Fruit fly (Drosophila melanogaster): ENCODE measurements around the gene Tango10.

Tango10 gene

DNA sequence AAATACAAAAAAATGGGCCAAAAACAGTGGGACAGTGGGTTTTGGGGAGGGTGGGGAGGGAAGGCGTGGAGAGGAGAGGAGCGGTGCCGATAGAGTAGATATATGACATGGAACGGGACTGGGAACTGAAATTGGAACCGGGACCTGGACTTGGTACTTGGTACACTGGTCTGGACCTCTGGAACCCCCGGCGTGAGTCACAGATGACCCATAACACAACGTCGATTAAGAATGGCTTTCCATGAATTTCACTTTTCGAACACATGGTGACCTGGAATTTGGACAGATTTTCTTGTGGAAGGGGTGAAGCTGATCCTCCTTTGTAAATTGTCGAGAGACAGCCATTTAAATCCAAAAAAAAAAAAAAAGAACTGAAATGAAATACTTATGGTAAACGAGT lies 33.4 kb upstream of the Tango10 start:
- TF ChIP-seq woc (GFP tag; optimal IDR thresholded peaks at IDR 0.05) (no peak), Dfd (GFP tag; optimal IDR thresholded peaks at IDR 0.05) (no peak), dmrt93B (GFP tag; optimal IDR thresholded peaks at IDR 0.05) (no peak), Abd-B (GFP tag; optimal IDR thresholded peaks at IDR 0.05) (no peak), Myc (optimal IDR thresholded peaks at IDR 0.05) (no peak), CrebA (GFP tag; optimal IDR thresholded peaks at IDR 0.05; ENCODE audit: borderline replicate concordance) (no peak), pan (optimal IDR thresholded peaks at IDR 0.05) (no peak), usp (GFP tag; optimal IDR thresholded peaks at IDR 0.05) (no peak), psq (GFP tag; optimal IDR thresholded peaks at IDR 0.05) (no peak), fru (GFP tag; optimal IDR thresholded peaks at IDR 0.05) (no peak), rgr (GFP tag; optimal IDR thresholded peaks at IDR 0.05) (no peak), Sp1 (GFP tag; optimal IDR thresholded peaks at IDR 0.05) (no peak), lola (GFP tag; optimal IDR thresholded peaks at IDR 0.05) (no peak), Vsx2 (GFP tag; optimal IDR thresholded peaks at IDR 0.05; ENCODE audit: partially characterized antibody) (no peak), Hnf4 (GFP tag; optimal IDR thresholded peaks at IDR 0.05) (no peak), br (GFP tag; optimal IDR thresholded peaks at IDR 0.05) (no peak)

DNA sequence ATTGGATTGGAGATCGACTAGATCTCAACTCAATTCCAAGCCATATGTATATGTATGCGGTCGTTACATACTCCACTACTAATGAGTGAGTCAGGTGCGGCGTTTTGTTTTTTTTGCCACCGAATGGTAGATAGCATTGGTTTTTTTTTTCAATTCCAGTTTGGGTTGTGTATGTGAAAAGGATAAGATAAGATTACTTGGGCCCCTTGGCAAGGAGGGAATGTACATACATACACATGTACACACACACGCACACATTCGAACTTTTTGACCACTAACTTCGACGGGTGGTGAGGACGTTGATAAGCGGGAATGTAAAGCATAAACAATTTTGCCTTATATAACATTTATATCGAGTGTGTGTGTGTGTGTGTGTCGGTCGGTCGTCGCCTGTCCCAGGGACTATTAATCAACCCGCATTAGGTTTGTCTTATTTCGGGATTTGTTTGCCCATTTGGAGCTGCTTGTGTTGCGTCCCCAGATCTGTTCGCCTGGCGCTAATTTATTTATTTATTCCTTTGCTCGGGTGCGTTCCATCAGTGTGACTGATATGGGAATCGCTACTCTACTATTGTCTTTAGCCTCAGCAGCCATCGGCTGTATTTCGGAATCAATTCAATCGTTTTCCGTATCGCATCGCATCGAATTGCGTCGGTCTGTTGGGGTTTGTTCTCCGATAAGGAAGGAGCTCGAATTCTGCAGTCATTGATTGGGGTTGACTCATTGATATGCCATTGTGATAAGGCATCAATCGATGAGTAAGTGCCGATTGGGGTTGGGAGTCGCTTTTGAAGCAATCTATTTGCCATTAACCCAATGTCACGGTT lies 32.2 kb upstream of the Tango10 start:
- TF ChIP-seq Dfd (GFP tag; optimal IDR thresholded peaks at IDR 0.05) (no peak), Vsx2 (GFP tag; optimal IDR thresholded peaks at IDR 0.05; ENCODE audit: partially characterized antibody) (no peak), Rel (GFP tag; optimal IDR thresholded peaks at IDR 0.05) (no peak), Rel (tag; optimal IDR thresholded peaks at IDR 0.05) (peak; percentile 34), woc (GFP tag; optimal IDR thresholded peaks at IDR 0.05) (no peak), h (GFP tag; optimal IDR thresholded peaks at IDR 0.05) (no peak), Abd-B (GFP tag; optimal IDR thresholded peaks at IDR 0.05) (no peak)

DNA sequence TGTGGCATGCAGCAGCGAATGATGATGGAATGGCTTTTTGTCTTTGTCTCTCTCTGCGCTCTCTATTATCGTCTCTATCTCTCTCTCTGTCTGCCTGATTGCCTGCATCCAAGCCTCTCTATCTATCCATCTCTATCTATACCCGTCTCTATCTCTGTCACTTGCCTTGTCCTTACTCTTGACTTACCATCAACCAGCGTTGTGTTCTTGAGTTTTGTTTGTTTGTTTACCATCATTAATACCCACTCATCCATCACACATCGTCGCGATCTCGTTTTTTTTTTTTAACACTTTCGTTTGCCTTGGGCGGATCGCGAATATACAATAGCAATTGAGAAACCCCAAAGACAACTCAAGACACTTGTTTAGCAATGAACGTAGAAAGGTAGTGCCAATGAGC lies 30.4 kb upstream of the Tango10 start:
- no peak for TF ChIP-seq Dif (GFP tag; optimal IDR thresholded peaks at IDR 0.05; ENCODE audit: partially characterized antibody)
- TF ChIP-seq HLH106 (tag; optimal IDR thresholded peaks at IDR 0.05) = no peak
- TF ChIP-seq CG32264 (GFP tag; optimal IDR thresholded peaks at IDR 0.05) = no peak
- TF ChIP-seq OdsH (GFP tag; optimal IDR thresholded peaks at IDR 0.05) = no peak
- TF ChIP-seq Hr83 (GFP tag; optimal IDR thresholded peaks at IDR 0.05; ENCODE audit: poor library complexity, severe bottlenecking) = no peak

DNA sequence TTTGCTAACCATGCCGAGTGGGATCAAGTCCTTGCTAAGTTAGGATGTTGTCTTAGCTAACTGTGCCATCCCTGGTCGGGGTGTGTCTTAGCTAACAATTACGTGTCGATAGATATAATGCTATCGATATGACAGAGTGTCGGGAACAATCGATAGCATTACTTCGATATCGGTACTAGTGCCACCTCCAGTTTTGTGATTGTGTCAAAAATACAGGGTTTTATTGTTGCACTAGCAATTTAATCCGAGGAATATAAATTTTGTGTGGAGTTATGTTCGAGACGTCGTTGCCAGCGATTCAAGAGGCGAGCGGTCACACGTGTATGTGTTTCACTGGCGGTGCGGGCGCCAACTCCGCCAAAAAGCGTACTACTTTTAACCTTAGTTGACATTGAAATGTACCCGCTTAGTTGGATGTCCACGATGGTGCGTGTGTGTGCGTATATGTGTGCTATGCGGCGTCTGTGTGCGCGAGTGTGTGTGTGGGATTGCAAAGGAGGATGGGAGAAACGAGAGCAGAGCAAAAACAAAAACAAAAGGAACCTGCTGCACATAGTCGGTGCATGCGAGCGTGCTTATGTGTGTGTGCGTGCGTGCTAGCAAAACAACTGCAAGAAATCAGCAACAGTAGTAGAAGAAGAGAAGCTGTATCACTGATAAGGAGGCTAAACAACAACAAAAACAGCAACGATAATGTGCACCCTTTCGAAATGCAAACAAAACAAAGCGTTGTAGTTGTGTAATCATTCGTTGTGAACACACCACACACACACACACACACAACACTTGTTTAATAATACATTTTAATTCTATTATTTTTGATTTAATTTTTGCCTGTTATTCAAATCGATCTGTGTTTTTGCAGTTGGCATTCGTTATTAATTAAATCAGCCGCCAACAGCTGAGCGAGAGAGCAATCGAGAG lies 24.8 kb upstream of the Tango10 start, which contains the start of gene PhKgamma:
TSS of gene PhKgamma (plus strand) at position 179 of the 924 bp plus-strand sequence.
- TF ChIP-seq pan (optimal IDR thresholded peaks at IDR 0.05) = no peak
- peak; percentile 23 for TF ChIP-seq fru (GFP tag; optimal IDR thresholded peaks at IDR 0.05)
- no peak for TF ChIP-seq Mio (GFP tag; optimal IDR thresholded peaks at IDR 0.05)
- peak; percentile 16 for TF ChIP-seq Myc (optimal IDR thresholded peaks at IDR 0.05)
- TF ChIP-seq N (GFP tag; optimal IDR thresholded peaks at IDR 0.05) = peak; percentile 19
- TF ChIP-seq foxo (GFP tag; optimal IDR thresholded peaks at IDR 0.05) = peak in 1 of 2 experiments; percentile 44
- TF ChIP-seq OdsH (GFP tag; optimal IDR thresholded peaks at IDR 0.05) = peak; percentile 25
- TF ChIP-seq Sp1 (GFP tag; optimal IDR thresholded peaks at IDR 0.05) = peak; percentile 21
- peak; percentile 35 for TF ChIP-seq h (GFP tag; optimal IDR thresholded peaks at IDR 0.05)
- TF ChIP-seq Rel (GFP tag; optimal IDR thresholded peaks at IDR 0.05) = no peak
- peak; percentile 44 for TF ChIP-seq Rel (tag; optimal IDR thresholded peaks at IDR 0.05)
- TF ChIP-seq dmrt93B (GFP tag; optimal IDR thresholded peaks at IDR 0.05) = no peak
- peak; percentile 52 for TF ChIP-seq Hr83 (GFP tag; optimal IDR thresholded peaks at IDR 0.05; ENCODE audit: poor library complexity, severe bottlenecking)
- peak; percentile 61 for TF ChIP-seq psq (GFP tag; optimal IDR thresholded peaks at IDR 0.05)
- peak; percentile 46 for TF ChIP-seq rgr (GFP tag; optimal IDR thresholded peaks at IDR 0.05)
- no peak for TF ChIP-seq ey (GFP tag; optimal IDR thresholded peaks at IDR 0.05)
- peak; percentile 20 for TF ChIP-seq HLH106 (tag; optimal IDR thresholded peaks at IDR 0.05)

DNA sequence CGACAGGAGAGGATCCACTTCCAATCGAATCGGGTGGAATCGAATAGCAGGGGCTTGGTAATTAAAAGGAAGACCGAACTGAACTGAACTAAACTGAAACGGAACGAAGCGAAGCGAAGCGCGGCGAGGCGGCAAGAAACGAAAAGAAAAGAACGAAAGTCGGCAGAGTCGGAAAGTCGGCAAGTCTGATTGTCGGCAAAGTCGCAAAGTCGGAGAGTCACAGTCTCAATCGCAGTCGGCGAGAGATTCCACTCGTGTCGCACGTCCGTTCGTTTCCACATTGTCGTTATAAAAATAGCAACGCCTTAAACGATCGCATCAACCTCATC lies 24.2 kb upstream of the Tango10 start:
- TF ChIP-seq dsf (GFP tag; optimal IDR thresholded peaks at IDR 0.05; ENCODE audit: borderline replicate concordance) = no peak
- TF ChIP-seq sage (GFP tag; optimal IDR thresholded peaks at IDR 0.05) = no peak
- no peak for TF ChIP-seq dmrt93B (GFP tag; optimal IDR thresholded peaks at IDR 0.05)
- TF ChIP-seq Vsx2 (GFP tag; optimal IDR thresholded peaks at IDR 0.05; ENCODE audit: partially characterized antibody) = no peak
- no peak for TF ChIP-seq GATAd (GFP tag; optimal IDR thresholded peaks at IDR 0.05)

Measured in whole organism, wandering third instar larva.